Worm (Caenorhabditis elegans) whole organism, early embryonic: ENCODE results near the gene ocam-1.

ENCODE experiments used
- flt-1 ChIP-seq: fragments of 200-800 bp; sonication (Bioruptor generic); IDR thresholded peaks from 2 replicates; pipeline ENCODE4 v1.3.6; 2022; ENCODE audit warnings: missing genetic modification characterization, missing compliant biosample characterization
- pes-1 ChIP-seq: fragments of 200-800 bp; sonication (Bioruptor generic); IDR thresholded peaks from 2 replicates; pipeline ENCODE4 v1.3.6; 2022; ENCODE audit warnings: missing genetic modification reagents, missing genetic modification characterization, missing compliant biosample characterization

DNA sequence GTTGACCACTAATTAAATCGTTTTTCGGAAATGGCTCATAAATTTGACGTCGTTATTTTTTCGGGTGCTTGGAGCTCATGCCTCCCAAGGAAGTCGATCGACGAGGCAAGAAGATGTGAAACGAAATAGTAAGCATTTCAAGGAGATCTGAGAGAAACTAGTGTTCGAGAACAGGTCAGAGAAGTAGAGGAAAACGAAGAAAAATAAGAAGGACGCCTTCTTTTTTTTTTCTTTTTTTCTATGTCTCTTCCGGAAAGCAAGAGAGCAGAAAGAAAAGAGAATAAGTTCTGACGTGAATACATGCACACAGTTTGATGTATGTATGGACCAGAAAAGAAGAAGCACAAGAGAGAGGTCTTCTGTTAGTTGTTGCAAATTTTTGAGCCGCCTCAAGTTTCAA lies 23.9 kb downstream of the ocam-1 start:
- TF ChIP-seq pes-1 (no peak), flt-1 (no peak)
